Worm (Caenorhabditis elegans): ENCODE measurements around the gene chts-1.

Gene chts-1

DNA sequence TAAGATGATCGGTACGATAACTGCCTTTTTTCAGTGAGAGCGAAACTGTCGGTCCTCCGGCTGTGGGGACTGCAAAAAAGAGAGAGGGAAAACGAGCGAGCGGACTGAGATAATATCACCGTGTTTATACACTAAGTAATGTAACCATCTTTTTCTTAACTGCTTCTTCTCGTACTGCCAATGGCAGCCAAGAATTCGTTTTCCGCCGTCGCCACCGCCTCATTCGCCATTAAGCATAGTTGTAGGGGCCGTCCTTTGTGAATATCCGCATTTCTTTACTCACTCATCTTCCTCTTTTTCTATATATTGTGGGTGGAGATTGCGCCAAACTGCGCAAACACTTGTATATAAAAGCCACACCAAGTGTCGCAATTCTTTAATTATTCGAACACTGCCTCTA is 27.0 kb upstream of the chts-1 start, which contains the start of gene col-174 (continued):
- TF ChIP-seq mep-1 (tag; optimal IDR thresholded peaks at IDR 0.05) (no peak), Y116A8C.19 (tag; optimal IDR thresholded peaks at IDR 0.05; ENCODE audit: borderline replicate concordance) (no peak), C04F5.9 (tag; optimal IDR thresholded peaks at IDR 0.05) (no peak), unc-30 (tag; optimal IDR thresholded peaks at IDR 0.05) (no peak), ceh-90 (tag; optimal IDR thresholded peaks at IDR 0.05) (no peak), nhr-19 (GFP tag; conservative IDR thresholded peaks at IDR 0.05) (no peak)

ce11 chrX:7541078-7541477 is 21.6 kb upstream of the chts-1 start:
- TF ChIP-seq lin-14 (GFP tag; optimal IDR thresholded peaks at IDR 0.05) (peak; percentile 7), swsn-7 (tag; optimal IDR thresholded peaks at IDR 0.05) (no peak)

DNA sequence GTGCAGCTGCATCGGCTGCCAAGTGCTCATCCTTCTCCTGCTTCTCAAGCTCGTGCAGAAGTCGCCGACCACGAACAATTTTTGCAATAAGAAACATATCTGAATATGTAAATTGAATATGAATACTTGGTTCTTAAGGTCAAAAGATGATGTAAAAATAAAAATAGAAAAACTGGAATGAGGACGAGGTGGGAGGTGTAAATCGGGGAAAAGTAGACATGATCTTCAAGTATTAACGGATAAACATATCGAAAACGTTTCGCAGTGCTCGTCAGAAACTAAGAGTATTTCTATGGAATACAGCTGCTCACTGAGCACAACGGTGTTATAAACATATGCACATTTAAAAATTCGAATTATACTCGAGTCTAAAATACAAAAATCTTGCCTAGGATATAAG is 20.6 kb upstream of the chts-1 start, which contains the start of gene glb-16:
glb-16 (minus strand) TSS at position 101 of the 400 bp plus-strand sequence.
- no peak for TF ChIP-seq egl-27 (tag; optimal IDR thresholded peaks at IDR 0.05)
- TF ChIP-seq swsn-7 (tag; optimal IDR thresholded peaks at IDR 0.05) = no peak
- no peak for TF ChIP-seq mef-2 (tag; optimal IDR thresholded peaks at IDR 0.05)
- no peak for TF ChIP-seq irx-1 (tag; optimal IDR thresholded peaks at IDR 0.05)
- TF ChIP-seq ceh-8 (GFP tag; optimal IDR thresholded peaks at IDR 0.05) = no peak
- TF ChIP-seq nhr-19 (GFP tag; conservative IDR thresholded peaks at IDR 0.05) = no peak
- no peak for TF ChIP-seq C04F5.9 (tag; optimal IDR thresholded peaks at IDR 0.05)
- TF ChIP-seq unc-130 (tag; optimal IDR thresholded peaks at IDR 0.05) = no peak
- no peak for TF ChIP-seq ztf-11 (tag; optimal IDR thresholded peaks at IDR 0.05)
- no peak for TF ChIP-seq lin-35 (GFP tag; optimal IDR thresholded peaks at IDR 0.05)
- TF ChIP-seq blmp-1 (tag; optimal IDR thresholded peaks at IDR 0.05) = no peak
- no peak for TF ChIP-seq unc-86 (tag; optimal IDR thresholded peaks at IDR 0.05)
- no peak for TF ChIP-seq nhr-11 (tag; optimal IDR thresholded peaks at IDR 0.05)
- no peak for TF ChIP-seq tbx-2 (tag; optimal IDR thresholded peaks at IDR 0.05)
- no peak for TF ChIP-seq unc-62 (GFP tag; optimal IDR thresholded peaks at IDR 0.05)
- no peak for TF ChIP-seq rnt-1 (tag; optimal IDR thresholded peaks at IDR 0.05)
- TF ChIP-seq nhr-85 (tag) = no peak

- TF ChIP-seq blmp-1 (tag; optimal IDR thresholded peaks at IDR 0.05) (peak; percentile 67), elt-3 (tag; optimal IDR thresholded peaks at IDR 0.05) (peak in 1 of 6 experiments; percentile 28), ama-1 (optimal IDR thresholded peaks at IDR 0.05) (no peak)
Measured at ce11 chrX:7537742-7538268, 18.3 kb upstream of the chts-1 start, which contains the start of gene dpy-7. Gene dpy-7 (minus strand): TSS chrX:7537792.

ce11 chrX:7536869-7537268 is 17.4 kb upstream of the chts-1 start:
- no peak for TF ChIP-seq zip-4 (GFP tag; optimal IDR thresholded peaks at IDR 0.05)
- TF ChIP-seq nhr-28 (tag; optimal IDR thresholded peaks at IDR 0.05) = no peak
- TF ChIP-seq nhr-77 (tag; optimal IDR thresholded peaks at IDR 0.05) = no peak

- TF ChIP-seq ceh-63 (GFP tag; optimal IDR thresholded peaks at IDR 0.05) (peak; percentile 71), zip-4 (GFP tag; optimal IDR thresholded peaks at IDR 0.05) (no peak)
Measured at ce11 chrX:7534454-7534853, 15.0 kb upstream of the chts-1 start.

ce11 chrX:7532632-7533031 is 13.2 kb upstream of the chts-1 start, which contains the start of gene ceh-14:
Gene ceh-14 (minus strand): TSS chrX:7532732.
- no peak for TF ChIP-seq elt-2 (tag; optimal IDR thresholded peaks at IDR 0.05)

DNA sequence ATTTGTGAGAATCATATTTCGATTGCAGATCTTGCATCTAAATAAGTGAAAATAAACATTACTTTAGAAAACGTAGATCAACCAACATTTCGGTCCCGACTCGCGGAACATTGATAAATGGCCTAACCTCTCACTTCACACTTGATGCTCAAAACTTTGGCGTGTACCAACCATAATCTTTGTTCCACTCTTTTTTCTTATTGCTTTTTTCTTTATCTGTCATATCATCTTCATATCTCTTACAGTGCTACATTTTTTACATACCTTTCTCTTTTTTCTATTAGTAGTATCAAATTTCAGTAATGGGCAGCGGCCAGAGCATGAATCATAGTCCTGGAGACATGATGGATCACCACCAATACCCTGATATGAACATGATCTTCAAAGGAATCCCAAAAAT is 5.8 kb upstream of the chts-1 start, which contains the start of gene F46C8.3:
F46C8.3 (plus strand) TSS at position 301 of the 400 bp plus-strand sequence.
- TF ChIP-seq zip-4 (GFP tag; optimal IDR thresholded peaks at IDR 0.05) (no peak), efl-1 (optimal IDR thresholded peaks at IDR 0.05) (no peak), efl-1 (GFP tag; optimal IDR thresholded peaks at IDR 0.05 in 1 of 2) (peak in 1 of 2 experiments; percentile 56)
